Worm (Caenorhabditis elegans) whole organism, young adult: ENCODE data around the gene taf-12.

Source experiments
- B0035.1 ChIP-seq: sonication (generic microtip); optimal IDR thresholded peaks from 2 replicates; lab custom pipeline; 2016; ENCODE audit warnings: missing genetic modification characterization, mild to moderate bottlenecking, missing compliant biosample characterization, missing genotype, missing genetic modification reagents
- C06A6.2 ChIP-seq: fragments of 200-800 bp; sonication (Bioruptor generic); conservative IDR thresholded peaks from 2 replicates; pipeline ENCODE4 v1.3.6; 2022; ENCODE audit warnings: missing genetic modification characterization, missing compliant biosample characterization
- F23B12.7 ChIP-seq: sonication (generic microtip); optimal IDR thresholded peaks from 2 replicates; lab custom pipeline; 2017; ENCODE audit warnings: missing genetic modification characterization, mild to moderate bottlenecking, missing compliant biosample characterization, antibody characterized with exemption, moderate library complexity; ENCODE audit not compliant: insufficient read depth
- F33H1.4 ChIP-seq: fragments of 200-800 bp; sonication (Bioruptor generic); IDR thresholded peaks from 2 replicates; pipeline ENCODE4 v1.3.6; 2022; ENCODE audit warnings: missing genetic modification reagents, missing genetic modification characterization, missing compliant biosample characterization
- F37B4.10 ChIP-seq: fragments of 200-800 bp; sonication (Bioruptor generic); IDR thresholded peaks from 2 replicates; pipeline ENCODE4 v1.3.6; 2022; ENCODE audit warnings: missing genetic modification characterization, missing compliant biosample characterization
- F49E8.2 ChIP-seq: sonication (generic microtip); optimal IDR thresholded peaks from 3 replicates; lab custom pipeline; 2017; ENCODE audit warnings: missing genetic modification characterization, mild to moderate bottlenecking, missing compliant biosample characterization, antibody characterized with exemption, moderate library complexity; ENCODE audit not compliant: insufficient read depth
- F52B5.7 ChIP-seq: sonication (generic microtip); optimal IDR thresholded peaks from 2 replicates; lab custom pipeline; 2016; ENCODE audit warnings: mild to moderate bottlenecking, missing genetic modification characterization, missing compliant biosample characterization
- T26A5.8 ChIP-seq: sonication (generic microtip); optimal IDR thresholded peaks from 2 replicates; lab custom pipeline; 2016; ENCODE audit warnings: missing genetic modification characterization, missing compliant biosample characterization
- Y67H2A.10 ChIP-seq: fragments of 200-800 bp; sonication (Bioruptor generic); conservative IDR thresholded peaks from 2 replicates; pipeline ENCODE4 v1.3.6; 2022; ENCODE audit warnings: missing genetic modification reagents, missing genetic modification characterization, missing compliant biosample characterization
- Y79H2A.3 ChIP-seq: fragments of 200-800 bp; sonication (Bioruptor generic); conservative IDR thresholded peaks from 2 replicates; pipeline ENCODE4 v1.3.6; 2022; ENCODE audit warnings: missing genetic modification reagents, missing genetic modification characterization, missing compliant biosample characterization
- aptf-2 ChIP-seq: fragments of 200-800 bp; sonication (Bioruptor generic); conservative IDR thresholded peaks from 2 replicates; pipeline ENCODE4 v1.3.6; 2022; ENCODE audit warnings: missing genetic modification reagents, missing genetic modification characterization, missing compliant biosample characterization
- aptf-3 ChIP-seq: fragments of 200-800 bp; sonication (Bioruptor generic); IDR thresholded peaks from 2 replicates; pipeline ENCODE4 v1.3.6; 2022; ENCODE audit warnings: missing genetic modification characterization, missing compliant biosample characterization
- atf-7 ChIP-seq: sonication (generic microtip); optimal IDR thresholded peaks from 2 replicates; lab custom pipeline; 2017; ENCODE audit warnings: mild to moderate bottlenecking, missing genetic modification characterization, missing compliant biosample characterization
- athp-1 ChIP-seq: sonication (generic microtip); optimal IDR thresholded peaks from 2 replicates; lab custom pipeline; 2017; ENCODE audit warnings: mild to moderate bottlenecking, missing genetic modification characterization, missing compliant biosample characterization
- attf-6 ChIP-seq: fragments of 200-800 bp; sonication (Bioruptor generic); IDR thresholded peaks from 2 replicates; pipeline ENCODE4 v1.3.6; 2022; ENCODE audit warnings: missing genetic modification reagents, missing genetic modification characterization, missing compliant biosample characterization
- ccch-3 ChIP-seq: fragments of 200-800 bp; sonication (Bioruptor generic); optimal IDR thresholded peaks from 2 replicates; lab custom pipeline; 2018; ENCODE audit warnings: mild to moderate bottlenecking, missing genetic modification characterization, missing compliant biosample characterization
- ceh-79 ChIP-seq: sonication (generic microtip); optimal IDR thresholded peaks from 2 replicates; lab custom pipeline; 2017; ENCODE audit warnings: mild to moderate bottlenecking, missing genetic modification characterization, missing compliant biosample characterization
- dpff-1 ChIP-seq: sonication (generic microtip); optimal IDR thresholded peaks from 2 replicates; lab custom pipeline; 2017; ENCODE audit warnings: mild to moderate bottlenecking, missing genetic modification characterization, missing compliant biosample characterization
- efl-1 ChIP-seq: fragments of 150-350 bp; optimal IDR thresholded peaks from 2 replicates; lab custom pipeline; 2014; ENCODE audit warnings: missing biosample characterization, missing genetic modification reagents, missing genetic modification characterization
- egl-18 ChIP-seq: fragments of 200-800 bp; sonication (Bioruptor generic); IDR thresholded peaks from 2 replicates; pipeline ENCODE4 v1.3.6; 2022; ENCODE audit warnings: missing genetic modification reagents, missing genetic modification characterization, missing compliant biosample characterization
- egl-44 ChIP-seq: fragments of 200-800 bp; sonication (Bioruptor generic); IDR thresholded peaks from 2 replicates; pipeline ENCODE4 v1.3.6; 2022; ENCODE audit warnings: missing genetic modification reagents, missing genetic modification characterization, missing compliant biosample characterization
- fkh-3 ChIP-seq: sonication (generic microtip); optimal IDR thresholded peaks from 2 replicates; lab custom pipeline; 2016; ENCODE audit warnings: mild to moderate bottlenecking, missing genetic modification characterization, missing compliant biosample characterization
- hlh-26 ChIP-seq: fragments of 200-800 bp; sonication (Bioruptor generic); conservative IDR thresholded peaks from 2 replicates; pipeline ENCODE4 v1.3.6; 2022; ENCODE audit warnings: missing genetic modification reagents, missing genetic modification characterization, missing compliant biosample characterization
- hmg-1.2 ChIP-seq: fragments of 200-800 bp; sonication (Bioruptor generic); IDR thresholded peaks from 2 replicates; pipeline ENCODE4 v1.3.6; 2022; ENCODE audit warnings: missing genetic modification reagents, missing genetic modification characterization, missing compliant biosample characterization
- hrde-1 ChIP-seq: sonication (generic microtip); optimal IDR thresholded peaks from 2 replicates; lab custom pipeline; 2016; ENCODE audit warnings: missing genetic modification characterization, mild to moderate bottlenecking, missing compliant biosample characterization, moderate library complexity, missing genotype, missing genetic modification reagents, borderline replicate concordance
- lag-1 ChIP-seq: fragments of 200-800 bp; sonication (Bioruptor generic); IDR thresholded peaks from 2 replicates; pipeline ENCODE4 v1.3.6; 2022; ENCODE audit warnings: missing genetic modification reagents, missing genetic modification characterization, missing compliant biosample characterization
- let-526 ChIP-seq: fragments of 200-800 bp; sonication (Bioruptor generic); IDR thresholded peaks from 2 replicates; pipeline ENCODE4 v1.3.6; 2022; ENCODE audit warnings: missing genetic modification reagents, missing genetic modification characterization, missing compliant biosample characterization
- lin-26 ChIP-seq: fragments of 200-800 bp; sonication (Bioruptor generic); IDR thresholded peaks from 2 replicates; pipeline ENCODE4 v1.3.6; 2022; ENCODE audit warnings: missing genetic modification reagents, missing genetic modification characterization, missing compliant biosample characterization
- lin-35 ChIP-seq, 3 experiments: fragments of 150-350 bp in 2 of 3; sonication (generic microtip) in 1 of 3; optimal IDR thresholded peaks; 2 replicates each; lab custom pipeline; 2014 to 2018; ENCODE audit warnings: missing biosample characterization in 3 of 3, missing genetic modification characterization in 3 of 3, missing genetic modification reagents in 3 of 3
- lin-40 ChIP-seq: sonication (generic microtip); optimal IDR thresholded peaks from 2 replicates; lab custom pipeline; 2016; ENCODE audit warnings: missing genetic modification characterization, mild to moderate bottlenecking, missing compliant biosample characterization, missing genotype, missing genetic modification reagents
- lin-54 ChIP-seq: fragments of 200-800 bp; sonication (Bioruptor generic); optimal IDR thresholded peaks from 2 replicates; lab custom pipeline; 2018; ENCODE audit warnings: mild to moderate bottlenecking, missing genetic modification characterization, missing compliant biosample characterization
- madf-10 ChIP-seq: sonication (generic microtip); optimal IDR thresholded peaks from 2 replicates; lab custom pipeline; 2016; ENCODE audit warnings: mild to moderate bottlenecking, missing genetic modification characterization, missing compliant biosample characterization
- mes-4 ChIP-seq: sonication (generic microtip); optimal IDR thresholded peaks from 2 replicates; lab custom pipeline; 2016; ENCODE audit warnings: missing genotype, missing genetic modification characterization, missing compliant biosample characterization
- pbrm-1 ChIP-seq: fragments of 200-800 bp; sonication (Bioruptor generic); IDR thresholded peaks from 2 replicates; pipeline ENCODE4 v1.3.6; 2022; ENCODE audit warnings: missing genetic modification reagents, missing genetic modification characterization, missing compliant biosample characterization
- pha-4 ChIP-seq: fragments of 150-350 bp; sonication (generic microtip); optimal IDR thresholded peaks from 2 replicates; lab custom pipeline; 2014; ENCODE audit warnings: missing biosample characterization, missing genetic modification reagents, missing genetic modification characterization
- repo-1 ChIP-seq: sonication (generic microtip); optimal IDR thresholded peaks from 2 replicates; lab custom pipeline; 2017; ENCODE audit warnings: mild to moderate bottlenecking, missing genetic modification characterization, missing compliant biosample characterization
- sptf-2 ChIP-seq: fragments of 200-800 bp; sonication (Bioruptor generic); optimal IDR thresholded peaks from 2 replicates; lab custom pipeline; 2018; ENCODE audit warnings: mild to moderate bottlenecking, missing genetic modification characterization, missing compliant biosample characterization
- tbx-9 ChIP-seq: sonication (generic microtip); optimal IDR thresholded peaks from 2 replicates; lab custom pipeline; 2016; ENCODE audit warnings: borderline replicate concordance, missing genetic modification characterization, inconsistent platforms, missing compliant biosample characterization
- tlf-1 ChIP-seq: fragments of 200-800 bp; sonication (Bioruptor generic); optimal IDR thresholded peaks from 2 replicates; lab custom pipeline; 2018; ENCODE audit warnings: mild to moderate bottlenecking, missing genetic modification characterization, missing compliant biosample characterization
- zim-3 ChIP-seq: sonication (generic microtip); optimal IDR thresholded peaks from 2 replicates; lab custom pipeline; 2017; ENCODE audit warnings: mild to moderate bottlenecking, missing genetic modification characterization, moderate library complexity, missing compliant biosample characterization
- ztf-22 ChIP-seq: fragments of 200-800 bp; sonication (Bioruptor generic); optimal IDR thresholded peaks from 2 replicates; lab custom pipeline; 2018; ENCODE audit warnings: mild to moderate bottlenecking, missing genetic modification characterization, moderate library complexity, missing compliant biosample characterization

Gene taf-12

DNA sequence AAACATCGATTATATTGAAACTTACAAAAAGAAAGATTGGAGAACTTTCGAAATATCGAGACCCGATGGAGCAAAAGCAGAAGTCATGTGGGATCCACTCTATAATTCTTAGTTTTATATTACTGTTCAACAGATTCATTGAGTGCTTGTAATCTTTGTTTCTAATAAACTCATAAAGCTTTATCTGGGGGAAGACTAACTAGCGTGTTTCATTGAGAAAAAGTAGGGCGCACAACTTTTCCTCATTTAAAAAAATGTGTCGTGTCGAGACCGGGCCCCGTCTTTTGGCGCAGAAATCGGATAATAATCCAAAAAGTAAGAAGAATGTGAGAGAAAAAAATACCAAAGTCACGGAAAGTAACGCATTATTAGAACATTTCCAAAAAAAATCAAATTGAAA lies 40.7 kb upstream of the taf-12 start, which contains the start of gene faah-4 (continued):
- TF ChIP-seq lin-35 (GFP tag; optimal IDR thresholded peaks at IDR 0.05; lab: Kevin White, UChicago) (no peak), let-526 (no peak), egl-18 (GFP tag; lab: Robert Waterston, UW) (no peak), lag-1 (GFP tag; lab: Robert Waterston, UW) (no peak), lin-54 (GFP tag; lab: Kevin White, UChicago) (no peak), B0035.1 (no peak), hmg-1.2 (GFP tag; lab: Robert Waterston, UW) (no peak)

- TF ChIP-seq tbx-9 = no peak
- no peak for TF ChIP-seq lin-40 (tag; lab: Kevin White, UChicago)
- TF ChIP-seq Y79H2A.3 (GFP tag; lab: Robert Waterston, UW) = no peak
- no peak for TF ChIP-seq mes-4 (tag; lab: Kevin White, UChicago)
- no peak for TF ChIP-seq hrde-1 (tag; lab: Kevin White, UChicago)
- TF ChIP-seq repo-1 (tag; lab: Kevin White, UChicago) = no peak
- no peak for TF ChIP-seq ccch-3
- no peak for TF ChIP-seq lin-26 (GFP tag; lab: Robert Waterston, UW)
- no peak for TF ChIP-seq madf-10 (tag; lab: Kevin White, UChicago)
- no peak for TF ChIP-seq sptf-2
- no peak for TF ChIP-seq F23B12.7 (tag; lab: Kevin White, UChicago)
- no peak for TF ChIP-seq Y67H2A.10 (GFP tag; lab: Robert Waterston, UW)
- TF ChIP-seq C06A6.2 (GFP tag; lab: Robert Waterston, UW) = no peak
- TF ChIP-seq dpff-1 (tag; lab: Kevin White, UChicago) = no peak
- TF ChIP-seq F33H1.4 (GFP tag; lab: Robert Waterston, UW) = no peak
- TF ChIP-seq T26A5.8 (tag; lab: Kevin White, UChicago) = no peak
Measured at ce11 chrIII:11908660-11909059, 39.6 kb upstream of the taf-12 start, which contains the start of gene fbxb-24. Gene fbxb-24 (plus strand): TSS chrIII:11908960.

- TF ChIP-seq atf-7 (tag; lab: Kevin White, UChicago) (no peak), F52B5.7 (tag; lab: Kevin White, UChicago) (no peak), F37B4.10 (GFP tag; lab: Robert Waterston, UW) (no peak), hlh-26 (no peak), pha-4 (no peak), aptf-3 (GFP tag; lab: Robert Waterston, UW) (no peak), fkh-3 (tag; lab: Kevin White, UChicago) (no peak), ztf-22 (no peak), athp-1 (tag; lab: Kevin White, UChicago) (no peak), attf-6 (GFP tag; lab: Robert Waterston, UW) (no peak), egl-44 (GFP tag; lab: Robert Waterston, UW) (no peak), ceh-79 (no peak), F49E8.2 (tag; lab: Kevin White, UChicago) (no peak), efl-1 (GFP tag; lab: Kevin White, UChicago) (no peak), aptf-2 (GFP tag; lab: Robert Waterston, UW) (no peak), pbrm-1 (GFP tag; lab: Robert Waterston, UW) (no peak), zim-3 (tag; lab: Kevin White, UChicago) (no peak), tlf-1 (no peak)
Measured at ce11 chrIII:11907177-11907576, 38.1 kb upstream of the taf-12 start, which contains the start of gene sdz-33. Gene sdz-33 (plus strand): TSS chrIII:11907477.
